Fruit fly (Drosophila melanogaster): ENCODE measurements around the gene CG7943.

Gene CG7943

dm6 chr3R:30090261-30091006 lies 44.2 kb downstream of the CG7943 start:
- TF ChIP-seq CTCF (optimal IDR thresholded peaks at IDR 0.05) = no peak
- no peak for TF ChIP-seq CG8478 (optimal IDR thresholded peaks at IDR 0.05)

DNA sequence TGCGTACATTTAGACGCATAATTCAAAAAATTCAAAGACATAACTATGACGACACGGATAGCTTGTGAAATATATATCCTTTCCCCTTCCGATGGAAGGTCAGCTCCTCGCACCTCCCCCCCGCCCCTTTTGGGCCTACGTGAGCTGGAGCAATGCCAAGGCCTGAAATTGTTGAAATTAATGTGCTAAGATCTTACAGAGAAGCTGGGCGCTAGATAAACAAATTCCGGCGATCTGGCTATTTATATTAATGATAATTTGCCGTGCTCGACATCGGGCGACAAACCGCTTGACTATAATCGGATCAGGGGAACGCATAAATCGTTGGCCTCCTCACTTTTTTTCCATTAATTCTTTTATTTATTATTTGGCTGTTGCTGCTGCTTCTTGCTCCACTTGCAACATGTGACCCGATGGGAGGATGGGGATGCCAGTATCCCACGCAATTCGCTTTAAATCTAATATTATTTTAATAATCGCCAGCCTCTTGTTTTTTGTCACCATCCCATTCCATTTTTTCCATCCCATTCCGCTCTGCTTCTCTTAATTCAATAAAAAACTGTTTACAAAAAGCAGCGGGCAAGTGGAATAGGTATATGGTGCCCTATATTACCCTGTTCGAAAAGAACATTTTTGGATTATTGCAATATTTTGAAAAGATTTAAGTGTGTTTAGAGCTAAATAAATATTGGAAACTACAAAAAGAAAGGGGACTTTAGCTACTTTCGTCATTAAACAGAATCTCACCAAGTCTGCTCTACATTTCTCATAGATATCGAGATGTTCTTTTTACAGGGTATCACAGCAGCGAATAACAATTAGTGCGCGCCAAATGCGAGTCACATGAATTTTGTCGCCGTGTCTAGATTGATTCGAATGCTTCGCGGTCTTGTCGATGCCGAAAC lies 45.8 kb downstream of the CG7943 start:
- no peak for TF ChIP-seq CG8478 (optimal IDR thresholded peaks at IDR 0.05)
- TF ChIP-seq CTCF (optimal IDR thresholded peaks at IDR 0.05) = no peak

- TF ChIP-seq CG8478 (optimal IDR thresholded peaks at IDR 0.05) = no peak
- no peak for TF ChIP-seq CTCF (optimal IDR thresholded peaks at IDR 0.05)
These were observed 46.4 kb downstream of the CG7943 start for dm6 chr3R:30092700-30093044.

- TF ChIP-seq CTCF (optimal IDR thresholded peaks at IDR 0.05) = no peak
- TF ChIP-seq CG8478 (optimal IDR thresholded peaks at IDR 0.05) = no peak
These were observed 49.1 kb downstream of the CG7943 start for dm6 chr3R:30095381-30095780.

DNA sequence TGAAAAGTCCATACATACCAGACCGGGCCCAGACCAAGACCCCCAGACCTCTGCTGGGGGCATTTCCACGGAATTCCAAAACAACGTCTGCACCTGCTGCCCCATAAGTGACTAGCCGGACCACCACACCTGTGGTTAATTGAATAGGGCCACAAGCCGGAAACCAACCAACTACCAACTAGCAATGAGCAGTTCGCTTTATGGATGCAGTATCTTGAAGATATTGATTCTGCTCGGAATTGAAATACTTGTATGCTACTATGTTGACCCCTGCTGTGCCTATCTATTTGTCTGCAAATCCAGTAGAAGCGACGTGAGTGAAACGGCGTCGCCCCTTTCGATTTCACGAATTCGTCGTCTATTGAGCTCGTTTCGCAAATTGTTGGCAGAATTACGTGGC lies 49.6 kb downstream of the CG7943 start:
- TF ChIP-seq CG8478 (optimal IDR thresholded peaks at IDR 0.05) (no peak), CTCF (optimal IDR thresholded peaks at IDR 0.05) (no peak)

dm6 chr3R:30098229-30098628 lies 52.0 kb downstream of the CG7943 start:
- TF ChIP-seq CTCF (optimal IDR thresholded peaks at IDR 0.05) (no peak), CG8478 (optimal IDR thresholded peaks at IDR 0.05) (no peak)
